Worm (Caenorhabditis elegans) whole organism, young adult: ENCODE data around the gene srd-50.

ENCODE experiments used
- F33H1.4 ChIP-seq: fragments of 200-800 bp; sonication (Bioruptor generic); IDR thresholded peaks from 2 replicates; pipeline ENCODE4 v1.3.6; 2022; ENCODE audit warnings: missing genetic modification reagents, missing genetic modification characterization, missing compliant biosample characterization
- F49E8.2 ChIP-seq: sonication (generic microtip); optimal IDR thresholded peaks from 3 replicates; lab custom pipeline; 2017; ENCODE audit warnings: missing genetic modification characterization, mild to moderate bottlenecking, missing compliant biosample characterization, antibody characterized with exemption, moderate library complexity; ENCODE audit not compliant: insufficient read depth
- Y53G8AR.9 ChIP-seq: fragments of 200-800 bp; sonication (Bioruptor generic); conservative IDR thresholded peaks from 2 replicates; pipeline ENCODE4 v1.3.6; 2022; ENCODE audit warnings: missing genetic modification reagents, missing genetic modification characterization, missing compliant biosample characterization
- akir-1 ChIP-seq: fragments of 200-800 bp; sonication (Bioruptor generic); optimal IDR thresholded peaks from 2 replicates; lab custom pipeline; 2018; ENCODE audit warnings: mild to moderate bottlenecking, missing genetic modification characterization, moderate library complexity, missing compliant biosample characterization
- ama-1 ChIP-seq, 3 experiments: fragments of 150-350 bp in 1 of 3; sonication (generic microtip) in 2 of 3; optimal IDR thresholded peaks; 2 replicates each; lab custom pipeline; 2014 to 2018; ENCODE audit warnings: missing biosample characterization in 2 of 3, missing genetic modification characterization in 2 of 3, missing genetic modification reagents in 2 of 3
- ccch-3 ChIP-seq: fragments of 200-800 bp; sonication (Bioruptor generic); optimal IDR thresholded peaks from 2 replicates; lab custom pipeline; 2018; ENCODE audit warnings: mild to moderate bottlenecking, missing genetic modification characterization, missing compliant biosample characterization
- cebp-2 ChIP-seq: fragments of 200-800 bp; sonication (Bioruptor generic); IDR thresholded peaks from 2 replicates; pipeline ENCODE4 v1.3.6; 2022; ENCODE audit warnings: missing genetic modification characterization, missing compliant biosample characterization
- fkh-3 ChIP-seq: sonication (generic microtip); optimal IDR thresholded peaks from 2 replicates; lab custom pipeline; 2016; ENCODE audit warnings: mild to moderate bottlenecking, missing genetic modification characterization, missing compliant biosample characterization
- madf-3 ChIP-seq: fragments of 200-800 bp; sonication (Bioruptor generic); IDR thresholded peaks from 2 replicates; pipeline ENCODE4 v1.3.6; 2022; ENCODE audit warnings: missing genetic modification reagents, missing genetic modification characterization, missing compliant biosample characterization
- rec-8 ChIP-seq, 2 experiments: sonication (generic microtip); optimal IDR thresholded peaks; 2 replicates each; lab custom pipeline; 2016; ENCODE audit warnings: mild to moderate bottlenecking in 2 of 2, missing genetic modification characterization in 2 of 2, missing genetic modification reagents in 2 of 2, missing genotype in 2 of 2, missing biosample characterization in 1 of 2, missing compliant biosample characterization in 1 of 2, moderate library complexity in 1 of 2
- snpc-1.3 ChIP-seq: sonication (generic microtip); optimal IDR thresholded peaks from 2 replicates; lab custom pipeline; 2017; ENCODE audit warnings: missing genetic modification characterization, mild to moderate bottlenecking, missing compliant biosample characterization, antibody characterized with exemption, moderate library complexity, missing genotype, missing genetic modification reagents; ENCODE audit not compliant: insufficient read depth
- unc-62 ChIP-seq: fragments of 150-350 bp; optimal IDR thresholded peaks from 2 replicates; lab custom pipeline; 2014; ENCODE audit warnings: missing biosample characterization, missing genetic modification reagents, missing genetic modification characterization
- ztf-18 ChIP-seq: sonication (generic microtip); optimal IDR thresholded peaks from 2 replicates; lab custom pipeline; 2016; ENCODE audit warnings: missing genotype, mild to moderate bottlenecking, missing genetic modification characterization, missing compliant biosample characterization

- TF ChIP-seq madf-3 (GFP tag; lab: Robert Waterston, UW) (no peak), ama-1 (optimal IDR thresholded peaks at IDR 0.05; lab: Kevin White, UChicago) (no peak), ama-1 (GFP tag; optimal IDR thresholded peaks at IDR 0.05; lab: Kevin White, UChicago) (no peak), cebp-2 (GFP tag; lab: Robert Waterston, UW) (no peak), ztf-18 (tag; lab: Kevin White, UChicago) (no peak), akir-1 (GFP tag; lab: Kevin White, UChicago) (no peak), unc-62 (no peak), F49E8.2 (tag; lab: Kevin White, UChicago) (no peak), snpc-1.3 (tag; lab: Kevin White, UChicago) (no peak), ccch-3 (GFP tag; lab: Kevin White, UChicago) (no peak), F33H1.4 (GFP tag; lab: Robert Waterston, UW) (no peak), fkh-3 (tag; lab: Kevin White, UChicago) (no peak), rec-8 (tag; optimal IDR thresholded peaks at IDR 0.05; lab: Kevin White, UChicago) (no peak), Y53G8AR.9 (GFP tag; lab: Robert Waterston, UW) (no peak)
Observed at ce11 chrX:13471855-13472254, 9.7 kb downstream of the srd-50 start, which contains the start of gene tre-4.
